Worm (Caenorhabditis elegans) whole organism, late embryonic: ENCODE measurements around the gene F48F7.3.

Experiments
- C08G9.2 ChIP-seq: sonication (generic microtip); optimal IDR thresholded peaks from 2 replicates; lab custom pipeline; 2016; ENCODE audit warnings: mild to moderate bottlenecking, missing genetic modification characterization, moderate library complexity, missing compliant biosample characterization
- F13H6.1 ChIP-seq: sonication (generic microtip); optimal IDR thresholded peaks from 2 replicates; lab custom pipeline; 2016; ENCODE audit warnings: missing genetic modification characterization, missing compliant biosample characterization
- K02D7.2 ChIP-seq: sonication (generic microtip); optimal IDR thresholded peaks from 2 replicates; lab custom pipeline; 2017; ENCODE audit warnings: mild to moderate bottlenecking, missing genetic modification characterization, missing compliant biosample characterization
- T23F11.4 ChIP-seq: fragments of 200-800 bp; sonication (Bioruptor generic); optimal IDR thresholded peaks from 2 replicates; lab custom pipeline; 2018; ENCODE audit warnings: mild to moderate bottlenecking, missing genetic modification characterization, missing compliant biosample characterization
- Y22D7AL.16 ChIP-seq: sonication (generic microtip); optimal IDR thresholded peaks from 2 replicates; lab custom pipeline; 2016; ENCODE audit warnings: missing genetic modification characterization, missing compliant biosample characterization
- ama-1 ChIP-seq: fragments of 150-350 bp; optimal IDR thresholded peaks from 2 replicates; lab custom pipeline; 2014
- ceh-14 ChIP-seq: sonication (generic microtip); optimal IDR thresholded peaks from 2 replicates; lab custom pipeline; 2016; ENCODE audit warnings: missing genotype, missing genetic modification characterization, missing compliant biosample characterization
- ceh-2 ChIP-seq: sonication (generic microtip); optimal IDR thresholded peaks from 2 replicates; lab custom pipeline; 2016; ENCODE audit warnings: missing genotype, missing genetic modification characterization, missing compliant biosample characterization
- ceh-31 ChIP-seq: sonication (generic microtip); optimal IDR thresholded peaks from 2 replicates; lab custom pipeline; 2016; ENCODE audit warnings: missing genetic modification characterization, missing compliant biosample characterization
- ceh-45 ChIP-seq: fragments of 200-800 bp; sonication (Bioruptor generic); IDR thresholded peaks from 2 replicates; pipeline ENCODE4 v1.3.6; 2022; ENCODE audit warnings: missing genetic modification reagents, missing genetic modification characterization, missing compliant biosample characterization
- ceh-6 ChIP-seq: fragments of 200-800 bp; sonication (Bioruptor generic); optimal IDR thresholded peaks from 2 replicates; lab custom pipeline; 2018; ENCODE audit warnings: mild to moderate bottlenecking, missing genetic modification characterization, missing compliant biosample characterization
- ceh-9 ChIP-seq: sonication (generic microtip); optimal IDR thresholded peaks from 2 replicates; lab custom pipeline; 2016; ENCODE audit warnings: mild to moderate bottlenecking, missing genetic modification characterization, inconsistent platforms, missing compliant biosample characterization
- dmd-4 ChIP-seq: sonication (generic microtip); optimal IDR thresholded peaks from 2 replicates; lab custom pipeline; 2016; ENCODE audit warnings: borderline replicate concordance, missing genetic modification characterization, missing compliant biosample characterization
- elt-2 ChIP-seq: sonication (generic microtip); optimal IDR thresholded peaks from 2 replicates; lab custom pipeline; 2016; ENCODE audit warnings: missing genetic modification reagents, missing genetic modification characterization, missing compliant biosample characterization
- ets-4 ChIP-seq: sonication (generic microtip); optimal IDR thresholded peaks from 2 replicates; lab custom pipeline; 2016; ENCODE audit warnings: missing genetic modification characterization, missing compliant biosample characterization
- fax-1 ChIP-seq: sonication (generic microtip); optimal IDR thresholded peaks from 2 replicates; lab custom pipeline; 2016; ENCODE audit warnings: missing genotype, missing genetic modification characterization, missing compliant biosample characterization
- hlh-15 ChIP-seq: sonication (generic microtip); optimal IDR thresholded peaks from 2 replicates; lab custom pipeline; 2016; ENCODE audit warnings: missing genetic modification characterization, missing compliant biosample characterization
- hlh-30 ChIP-seq: sonication (generic microtip); optimal IDR thresholded peaks from 2 replicates; lab custom pipeline; 2017; ENCODE audit warnings: antibody characterized with exemption, missing genetic modification characterization, missing compliant biosample characterization; ENCODE audit not compliant: insufficient read depth
- lim-6 ChIP-seq: sonication (generic microtip); optimal IDR thresholded peaks from 2 replicates; lab custom pipeline; 2016; ENCODE audit warnings: missing genetic modification characterization, missing compliant biosample characterization
- madf-2 ChIP-seq: sonication (generic microtip); optimal IDR thresholded peaks from 2 replicates; lab custom pipeline; 2017; ENCODE audit warnings: missing genetic modification characterization, missing compliant biosample characterization
- nfya-1 ChIP-seq: sonication (generic microtip); optimal IDR thresholded peaks from 2 replicates; lab custom pipeline; 2017; ENCODE audit warnings: missing genetic modification characterization, mild to moderate bottlenecking, missing compliant biosample characterization, antibody characterized with exemption, moderate library complexity
- npax-4 ChIP-seq: sonication (generic microtip); optimal IDR thresholded peaks from 2 replicates; lab custom pipeline; 2016; ENCODE audit warnings: missing genetic modification characterization, missing compliant biosample characterization
- pag-3 ChIP-seq: sonication (generic microtip); optimal IDR thresholded peaks from 2 replicates; lab custom pipeline; 2016; ENCODE audit warnings: missing compliant biosample characterization, missing genetic modification characterization, borderline replicate concordance
- pat-9 ChIP-seq: fragments of 200-800 bp; sonication (Bioruptor generic); optimal IDR thresholded peaks from 2 replicates; lab custom pipeline; 2018; ENCODE audit warnings: mild to moderate bottlenecking, missing genetic modification characterization, moderate library complexity, missing compliant biosample characterization
- pros-1 ChIP-seq: fragments of 150-350 bp; optimal IDR thresholded peaks from 2 replicates; lab custom pipeline; 2014; ENCODE audit warnings: missing biosample characterization, missing genetic modification reagents, missing genetic modification characterization
- ref-2 ChIP-seq: sonication (generic microtip); optimal IDR thresholded peaks from 2 replicates; lab custom pipeline; 2016; ENCODE audit warnings: missing genetic modification characterization, missing compliant biosample characterization
- rnt-1 ChIP-seq: sonication (generic microtip); optimal IDR thresholded peaks from 2 replicates; lab custom pipeline; 2016; ENCODE audit warnings: missing genetic modification characterization, missing compliant biosample characterization
- syd-9 ChIP-seq: sonication (generic microtip); optimal IDR thresholded peaks from 2 replicates; lab custom pipeline; 2016; ENCODE audit warnings: mild to moderate bottlenecking, missing genetic modification characterization, moderate library complexity, missing compliant biosample characterization
- tbx-2 ChIP-seq: sonication (generic microtip); optimal IDR thresholded peaks from 2 replicates; lab custom pipeline; 2016; ENCODE audit warnings: missing genetic modification characterization, missing compliant biosample characterization
- tbx-7 ChIP-seq: sonication (generic microtip); optimal IDR thresholded peaks from 2 replicates; lab custom pipeline; 2016; ENCODE audit warnings: missing genotype, missing genetic modification characterization, missing compliant biosample characterization
- unc-3 ChIP-seq, 2 experiments: fragments of 200-800 bp in 1 of 2; sonication (Bioruptor generic) in 1 of 2; sonication (generic microtip) in 1 of 2; conservative IDR thresholded peaks in 1 of 2; optimal IDR thresholded peaks in 1 of 2; 2 replicates each; pipeline versions ENCODE4 v1.3.6 to Lab custom; 2016 to 2022; ENCODE audit warnings: missing compliant biosample characterization in 2 of 2, missing genetic modification characterization in 2 of 2, missing genetic modification reagents in 1 of 2
- unc-55 ChIP-seq: sonication (generic microtip); optimal IDR thresholded peaks from 2 replicates; lab custom pipeline; 2017; ENCODE audit warnings: missing biosample characterization, missing genetic modification reagents, missing genetic modification characterization
- zip-5 ChIP-seq: sonication (generic microtip); optimal IDR thresholded peaks from 2 replicates; lab custom pipeline; 2016; ENCODE audit warnings: missing genetic modification characterization, missing compliant biosample characterization
- ztf-16 ChIP-seq: sonication (generic microtip); optimal IDR thresholded peaks from 2 replicates; lab custom pipeline; 2017; ENCODE audit warnings: missing genetic modification characterization, missing compliant biosample characterization

Gene F48F7.3

ce11 chrX:13952347-13952746 is 11.0 kb upstream of the F48F7.3 start:
- no peak for TF ChIP-seq C08G9.2
- TF ChIP-seq lim-6 (tag; lab: Kevin White, UChicago), result no peak
- no peak for TF ChIP-seq ets-4 (tag; lab: Kevin White, UChicago)
- TF ChIP-seq pat-9 (tag; lab: Kevin White, UChicago), result no peak
- TF ChIP-seq ceh-31, result no peak
- no peak for TF ChIP-seq ama-1 (lab: Kevin White, UChicago)

- TF ChIP-seq ceh-14 (tag; lab: Kevin White, UChicago) (no peak), K02D7.2 (no peak), ceh-6 (GFP tag; lab: Kevin White, UChicago) (no peak), Y22D7AL.16 (tag; lab: Kevin White, UChicago) (no peak)
Measured at ce11 chrX:13958451-13958850, 4.9 kb upstream of the F48F7.3 start.

DNA sequence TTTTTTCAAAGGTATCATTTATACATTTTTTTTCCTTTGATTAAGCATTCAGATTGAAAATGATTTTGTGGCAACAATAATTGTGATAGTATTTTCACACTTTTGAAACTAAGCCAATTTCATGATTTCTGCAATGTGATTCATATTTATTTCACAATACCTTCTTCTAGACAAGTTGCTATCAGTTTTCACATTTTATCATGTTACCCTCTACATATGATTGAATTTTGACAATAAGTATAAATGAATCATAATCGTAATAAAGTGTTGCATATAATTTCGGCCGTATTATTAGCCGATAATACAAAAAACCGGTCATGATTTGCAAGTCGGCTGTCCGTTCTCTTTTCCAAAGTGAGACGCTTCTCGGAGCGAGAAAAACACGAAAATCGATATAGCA is 3.9 kb upstream of the F48F7.3 start:
- no peak for TF ChIP-seq tbx-2 (tag; lab: Kevin White, UChicago)
- no peak for TF ChIP-seq pros-1 (tag; lab: Kevin White, UChicago)
- TF ChIP-seq nfya-1 (tag; lab: Kevin White, UChicago), result no peak
- TF ChIP-seq madf-2 (tag; lab: Kevin White, UChicago), result no peak
- no peak for TF ChIP-seq ceh-9 (tag; lab: Kevin White, UChicago)
- no peak for TF ChIP-seq ama-1 (lab: Kevin White, UChicago)
- no peak for TF ChIP-seq Y22D7AL.16 (tag; lab: Kevin White, UChicago)
- TF ChIP-seq fax-1 (tag; lab: Kevin White, UChicago), result no peak
- TF ChIP-seq K02D7.2, result no peak
- TF ChIP-seq tbx-7 (tag; lab: Kevin White, UChicago), result no peak
- no peak for TF ChIP-seq pag-3 (tag; lab: Kevin White, UChicago)
- TF ChIP-seq ceh-14 (tag; lab: Kevin White, UChicago), result no peak
- TF ChIP-seq ceh-2 (tag; lab: Kevin White, UChicago), result no peak
- TF ChIP-seq hlh-15, result no peak
- TF ChIP-seq syd-9, result no peak
- TF ChIP-seq dmd-4 (tag; lab: Kevin White, UChicago), result no peak
- TF ChIP-seq, all 69 proteins: peak for 0

DNA sequence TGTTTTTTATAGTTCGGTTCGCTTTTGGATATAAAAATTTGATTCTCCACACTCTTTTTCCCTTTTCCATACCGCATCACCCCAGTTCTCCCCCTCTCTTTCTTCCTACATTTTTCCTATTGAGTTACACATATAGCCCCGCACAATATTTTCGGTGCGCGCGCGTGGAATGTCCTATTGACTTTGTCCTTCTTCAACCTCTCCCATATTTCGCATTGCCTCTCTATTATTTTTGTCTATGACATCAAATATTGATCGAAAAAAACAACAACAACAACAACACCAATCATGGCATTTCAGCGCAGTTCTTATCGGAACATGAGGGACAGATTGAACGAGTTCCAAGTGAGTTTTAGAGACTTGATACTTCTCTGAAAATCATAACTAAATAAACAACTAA is 3.5 kb upstream of the F48F7.3 start, which contains the start of gene syx-2:
Gene syx-2 (plus strand): TSS at position 301 of the 400 bp plus-strand sequence.
- TF ChIP-seq hlh-30 (tag; lab: Kevin White, UChicago) (no peak), npax-4 (tag; lab: Kevin White, UChicago) (no peak), ceh-6 (GFP tag; lab: Kevin White, UChicago) (no peak), ets-4 (tag; lab: Kevin White, UChicago) (no peak), F13H6.1 (tag; lab: Kevin White, UChicago) (no peak)

DNA sequence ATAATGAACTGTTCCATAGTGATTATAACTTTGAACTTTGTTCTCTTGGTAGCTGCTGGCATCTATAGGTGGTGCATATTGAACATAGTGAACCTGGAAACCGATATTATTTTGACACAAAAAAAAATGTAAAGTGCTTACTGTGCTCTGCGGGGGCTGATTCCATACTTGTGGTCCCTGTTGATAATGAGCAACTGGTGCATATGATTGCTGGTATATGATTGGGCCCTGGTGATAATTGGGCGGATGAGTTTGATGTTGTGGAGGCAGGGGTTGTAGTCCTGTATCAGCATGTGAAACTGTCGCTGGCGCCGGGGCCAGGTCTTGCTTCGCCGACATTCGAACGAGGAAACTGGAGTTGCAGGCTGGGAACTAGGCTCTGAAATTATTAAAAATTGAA is 5.0 kb downstream of the F48F7.3 start, which contains the start of gene pqn-39:
Gene pqn-39 (minus strand): TSS at position 385 of the 400 bp plus-strand sequence.
- TF ChIP-seq unc-55 (GFP tag; lab: Kevin White, UChicago) (no peak), hlh-15 (no peak), rnt-1 (tag; lab: Kevin White, UChicago) (no peak), unc-3 (GFP tag; conservative IDR thresholded peaks at IDR 0.05; lab: Robert Waterston, UW) (no peak), unc-3 (tag; optimal IDR thresholded peaks at IDR 0.05; lab: Kevin White, UChicago) (no peak), ceh-45 (GFP tag; lab: Robert Waterston, UW) (no peak), zip-5 (tag; lab: Kevin White, UChicago) (no peak), ets-4 (tag; lab: Kevin White, UChicago) (no peak), ceh-9 (tag; lab: Kevin White, UChicago) (no peak), ref-2 (tag; lab: Kevin White, UChicago) (no peak), dmd-4 (tag; lab: Kevin White, UChicago) (no peak), tbx-7 (tag; lab: Kevin White, UChicago) (no peak), ceh-31 (no peak), T23F11.4 (no peak), elt-2 (tag; lab: Kevin White, UChicago) (no peak), Y22D7AL.16 (tag; lab: Kevin White, UChicago) (no peak), ztf-16 (tag; lab: Kevin White, UChicago) (no peak)
